Fruit fly (Drosophila melanogaster) whole organism, embryonic: ENCODE data around the gene defl.
A peak's percentile ranks its signal among the peaks of the same experiment; 100 is the strongest.

Experiments
- Ada2b ChIP-seq: fragments of 200-800 bp; sonication (Bioruptor generic); IDR thresholded peaks from 2 replicates; pipeline ENCODE4 v1.3.6; 2022; ENCODE audit warnings: missing biosample characterization, missing genetic modification characterization
- Asciz ChIP-seq: fragments of 200-800 bp; sonication (Bioruptor generic); optimal IDR thresholded peaks from 2 replicates; lab custom pipeline; 2017; ENCODE audit warnings: missing biosample characterization, mild to moderate bottlenecking, missing genetic modification characterization, missing genetic modification reagents
- B-H2 ChIP-seq: fragments of 200-800 bp; sonication (Bioruptor generic); optimal IDR thresholded peaks from 2 replicates; lab custom pipeline; 2018; ENCODE audit warnings: missing biosample characterization, mild to moderate bottlenecking, missing genetic modification characterization
- CG11398 ChIP-seq: fragments of 200-800 bp; sonication (Bioruptor generic); optimal IDR thresholded peaks from 2 replicates; lab custom pipeline; 2016; ENCODE audit warnings: missing biosample characterization, missing genetic modification characterization
- CG12219 ChIP-seq: fragments of 200-800 bp; sonication (Bioruptor generic); optimal IDR thresholded peaks from 3 replicates; lab custom pipeline; 2018; ENCODE audit warnings: missing biosample characterization, mild to moderate bottlenecking, missing genetic modification characterization
- CG12942 ChIP-seq: fragments of 200-800 bp; sonication (Bioruptor generic); optimal IDR thresholded peaks from 3 replicates; lab custom pipeline; 2016; ENCODE audit warnings: missing biosample characterization, missing genetic modification characterization
- CG13624 ChIP-seq: fragments of 200-800 bp; sonication (Bioruptor generic); optimal IDR thresholded peaks from 2 replicates; lab custom pipeline; 2016; ENCODE audit warnings: missing biosample characterization, missing genetic modification characterization
- CG14441 ChIP-seq: fragments of 200-800 bp; sonication (Bioruptor generic); IDR thresholded peaks from 2 replicates; pipeline ENCODE4 v1.3.6; 2022; ENCODE audit warnings: missing biosample characterization, missing genetic modification characterization
- CG14667 ChIP-seq: fragments of 200-800 bp; sonication (Bioruptor generic); IDR thresholded peaks from 2 replicates; pipeline ENCODE4 v1.3.6; 2022; ENCODE audit warnings: missing biosample characterization, missing genetic modification characterization
- CG15073 ChIP-seq: fragments of 200-800 bp; sonication (Bioruptor generic); optimal IDR thresholded peaks from 2 replicates; lab custom pipeline; 2016; ENCODE audit warnings: missing biosample characterization, missing genetic modification characterization
- CG2202 ChIP-seq: fragments of 200-800 bp; sonication (Bioruptor generic); optimal IDR thresholded peaks from 2 replicates; lab custom pipeline; 2018; ENCODE audit warnings: missing biosample characterization, mild to moderate bottlenecking, missing genetic modification characterization
- CG2678 ChIP-seq: fragments of 200-800 bp; sonication (Bioruptor generic); optimal IDR thresholded peaks from 3 replicates; lab custom pipeline; 2019; ENCODE audit warnings: missing biosample characterization, mild to moderate bottlenecking, missing genetic modification characterization, moderate library complexity
- CG2712 ChIP-seq: fragments of 200-800 bp; optimal IDR thresholded peaks from 3 replicates; lab custom pipeline; 2019; ENCODE audit warnings: missing biosample characterization, mild to moderate bottlenecking, missing genetic modification characterization, moderate library complexity
- CG30403 ChIP-seq: fragments of 200-800 bp; sonication (Bioruptor generic); optimal IDR thresholded peaks from 3 replicates; lab custom pipeline; 2016; ENCODE audit warnings: missing biosample characterization, missing genetic modification characterization
- CG4617 ChIP-seq: fragments of 200-800 bp; sonication (Bioruptor generic); optimal IDR thresholded peaks from 3 replicates; lab custom pipeline; 2016; ENCODE audit warnings: missing biosample characterization, missing genetic modification characterization, borderline replicate concordance
- CG6689 ChIP-seq: fragments of 200-800 bp; sonication (Bioruptor generic); IDR thresholded peaks from 2 replicates; pipeline ENCODE4 v1.3.6; 2022; ENCODE audit warnings: missing biosample characterization, missing genetic modification characterization
- CG7271 ChIP-seq: fragments of 200-800 bp; sonication (Bioruptor generic); optimal IDR thresholded peaks from 2 replicates; lab custom pipeline; 2018; ENCODE audit warnings: missing biosample characterization, mild to moderate bottlenecking, missing genetic modification characterization, moderate library complexity
- CG7839 ChIP-seq: fragments of 200-800 bp; sonication (Bioruptor generic); optimal IDR thresholded peaks from 3 replicates; lab custom pipeline; 2018; ENCODE audit warnings: missing biosample characterization, mild to moderate bottlenecking, missing genetic modification characterization, moderate library complexity
- CG7963 ChIP-seq: fragments of 200-800 bp; sonication (Bioruptor generic); IDR thresholded peaks from 3 replicates; pipeline ENCODE4 v1.3.6; 2022; ENCODE audit warnings: missing biosample characterization, missing genetic modification characterization; ENCODE audit not compliant: partially characterized antibody
- CG9876 ChIP-seq: fragments of 200-800 bp; sonication (Bioruptor generic); optimal IDR thresholded peaks from 2 replicates; lab custom pipeline; 2016; ENCODE audit warnings: missing biosample characterization, missing genetic modification characterization
- CrebB ChIP-seq: fragments of 200-800 bp; sonication (Bioruptor generic); optimal IDR thresholded peaks from 3 replicates; lab custom pipeline; 2018; ENCODE audit warnings: missing biosample characterization, mild to moderate bottlenecking, missing genetic modification characterization
- D19A ChIP-seq: fragments of 200-800 bp; optimal IDR thresholded peaks from 3 replicates; lab custom pipeline; 2019; ENCODE audit warnings: missing biosample characterization, mild to moderate bottlenecking, missing genetic modification characterization, moderate library complexity
- Dfd ChIP-seq, 2 experiments: fragments of >200 bp; optimal IDR thresholded peaks; 2 replicates each; lab custom pipeline; 2017; ENCODE audit warnings: missing biosample characterization in 2 of 2, missing genetic modification characterization in 2 of 2
- Fer2 ChIP-seq: fragments of 200-800 bp; sonication (Bioruptor generic); optimal IDR thresholded peaks from 2 replicates; lab custom pipeline; 2018; ENCODE audit warnings: missing biosample characterization, mild to moderate bottlenecking, missing genetic modification characterization, moderate library complexity
- Hr39 ChIP-seq: fragments of >200 bp; optimal IDR thresholded peaks from 2 replicates; lab custom pipeline; 2017
- Hr78 ChIP-seq, 2 experiments: fragments of 200-800 bp in 1 of 2; fragments of >200 bp in 1 of 2; sonication (Bioruptor generic) in 1 of 2; optimal IDR thresholded peaks; 2 replicates each; lab custom pipeline; 2017 to 2019; ENCODE audit warnings: missing biosample characterization in 2 of 2, missing genetic modification characterization in 2 of 2, mild to moderate bottlenecking in 1 of 2, moderate library complexity in 1 of 2
- MBD-R2 ChIP-seq: fragments of 200-800 bp; sonication (Bioruptor generic); IDR thresholded peaks from 2 replicates; pipeline ENCODE4 v1.3.6; 2022; ENCODE audit warnings: missing biosample characterization, missing genetic modification characterization
- Nf-YA ChIP-seq: fragments of 200-800 bp; sonication (Bioruptor generic); IDR thresholded peaks from 2 replicates; pipeline ENCODE4 v1.3.6; 2022; ENCODE audit warnings: missing biosample characterization, missing genetic modification characterization
- Opbp ChIP-seq: fragments of 200-800 bp; sonication (Bioruptor generic); IDR thresholded peaks from 3 replicates; pipeline ENCODE4 v1.3.6; 2022; ENCODE audit warnings: missing biosample characterization, missing genetic modification characterization; ENCODE audit not compliant: partially characterized antibody
- Rx ChIP-seq: fragments of 200-800 bp; sonication (Bioruptor generic); IDR thresholded peaks from 2 replicates; pipeline ENCODE4 v1.3.6; 2022; ENCODE audit warnings: missing biosample characterization, missing genetic modification characterization
- bab2 ChIP-seq: fragments of 200-800 bp; sonication (Bioruptor generic); optimal IDR thresholded peaks from 2 replicates; lab custom pipeline; 2016; ENCODE audit warnings: missing biosample characterization, missing genetic modification characterization
- br ChIP-seq: fragments of >200 bp; optimal IDR thresholded peaks from 2 replicates; lab custom pipeline; 2017
- btn ChIP-seq: fragments of 200-800 bp; sonication (Bioruptor generic); optimal IDR thresholded peaks from 2 replicates; lab custom pipeline; 2016; ENCODE audit warnings: missing biosample characterization, missing genetic modification characterization
- chm ChIP-seq: fragments of 200-800 bp; sonication (Bioruptor generic); IDR thresholded peaks from 2 replicates; pipeline ENCODE4 v1.3.6; 2022; ENCODE audit warnings: missing biosample characterization, missing genetic modification characterization
- ci ChIP-seq: fragments of 200-800 bp; sonication (Bioruptor generic); IDR thresholded peaks from 3 replicates; pipeline ENCODE4 v1.3.6; 2022; ENCODE audit warnings: missing biosample characterization, missing genetic modification characterization
- danr ChIP-seq: fragments of 200-800 bp; sonication (Bioruptor generic); IDR thresholded peaks from 2 replicates; pipeline ENCODE4 v1.3.6; 2022; ENCODE audit warnings: missing biosample characterization, missing genetic modification characterization
- dmrt11E ChIP-seq: fragments of 200-800 bp; sonication (Bioruptor generic); optimal IDR thresholded peaks from 3 replicates; lab custom pipeline; 2018; ENCODE audit warnings: missing biosample characterization, mild to moderate bottlenecking, missing genetic modification characterization, moderate library complexity
- gcm ChIP-seq: fragments of 200-800 bp; sonication (Bioruptor generic); optimal IDR thresholded peaks from 2 replicates; lab custom pipeline; 2019; ENCODE audit warnings: missing biosample characterization, mild to moderate bottlenecking, missing genetic modification characterization, moderate library complexity
- gfzf ChIP-seq: fragments of 200-800 bp; sonication (Bioruptor generic); optimal IDR thresholded peaks from 2 replicates; lab custom pipeline; 2016; ENCODE audit warnings: missing biosample characterization, mild to moderate bottlenecking, missing genetic modification characterization, moderate library complexity
- jumu ChIP-seq: fragments of 200-800 bp; sonication (Bioruptor generic); optimal IDR thresholded peaks from 3 replicates; lab custom pipeline; 2016; ENCODE audit warnings: missing biosample characterization, missing genetic modification characterization
- maf-S ChIP-seq: fragments of 200-800 bp; sonication (Bioruptor generic); optimal IDR thresholded peaks from 2 replicates; lab custom pipeline; 2016; ENCODE audit warnings: missing biosample characterization, missing genetic modification characterization
- nau ChIP-seq: fragments of 200-800 bp; sonication (Bioruptor generic); optimal IDR thresholded peaks from 3 replicates; lab custom pipeline; 2017; ENCODE audit warnings: missing biosample characterization, mild to moderate bottlenecking, missing genetic modification characterization, missing genetic modification reagents
- pan ChIP-seq, 4 experiments: fragments of >200 bp in 3 of 4; fragments of 200-800 bp in 1 of 4; sonication (Bioruptor generic) in 1 of 4; optimal IDR thresholded peaks in 3 of 4; IDR thresholded peaks in 1 of 4; 2 replicates each; pipeline versions ENCODE4 v1.3.6 to Lab custom; 2017 to 2022; ENCODE audit warnings: missing biosample characterization in 2 of 4, missing genetic modification characterization in 2 of 4, mixed read lengths in 1 of 4
- pb ChIP-seq: fragments of 200-800 bp; sonication (Bioruptor generic); optimal IDR thresholded peaks from 3 replicates; lab custom pipeline; 2016; ENCODE audit warnings: missing biosample characterization, missing genetic modification characterization
- pita ChIP-seq: fragments of 200-800 bp; sonication (Bioruptor generic); optimal IDR thresholded peaks from 2 replicates; lab custom pipeline; 2017; ENCODE audit warnings: missing biosample characterization, mild to moderate bottlenecking, missing genetic modification characterization
- ranshi ChIP-seq: fragments of 200-800 bp; sonication (Bioruptor generic); IDR thresholded peaks from 2 replicates; pipeline ENCODE4 v1.3.6; 2022; ENCODE audit warnings: missing biosample characterization, missing genetic modification characterization
- run ChIP-seq: fragments of 200-800 bp; sonication (Bioruptor generic); optimal IDR thresholded peaks from 3 replicates; lab custom pipeline; 2018; ENCODE audit warnings: missing biosample characterization, mild to moderate bottlenecking, missing genetic modification characterization
- sens ChIP-seq: fragments of 200-800 bp; sonication (Bioruptor generic); peaks from one replicate; lab custom pipeline; 2016; ENCODE audit warnings: missing biosample characterization, missing genetic modification characterization
- stc ChIP-seq: fragments of 200-800 bp; sonication (Bioruptor generic); IDR thresholded peaks from 2 replicates; pipeline ENCODE4 v1.3.6; 2022; ENCODE audit warnings: missing biosample characterization, missing genetic modification characterization
- sug ChIP-seq: fragments of 200-800 bp; optimal IDR thresholded peaks from 2 replicates; lab custom pipeline; 2019; ENCODE audit warnings: missing biosample characterization, mild to moderate bottlenecking, missing genetic modification characterization, moderate library complexity
- tx ChIP-seq: fragments of 200-800 bp; sonication (Bioruptor generic); optimal IDR thresholded peaks from 2 replicates; lab custom pipeline; 2016; ENCODE audit warnings: missing biosample characterization, missing genetic modification characterization

defl gene

DNA sequence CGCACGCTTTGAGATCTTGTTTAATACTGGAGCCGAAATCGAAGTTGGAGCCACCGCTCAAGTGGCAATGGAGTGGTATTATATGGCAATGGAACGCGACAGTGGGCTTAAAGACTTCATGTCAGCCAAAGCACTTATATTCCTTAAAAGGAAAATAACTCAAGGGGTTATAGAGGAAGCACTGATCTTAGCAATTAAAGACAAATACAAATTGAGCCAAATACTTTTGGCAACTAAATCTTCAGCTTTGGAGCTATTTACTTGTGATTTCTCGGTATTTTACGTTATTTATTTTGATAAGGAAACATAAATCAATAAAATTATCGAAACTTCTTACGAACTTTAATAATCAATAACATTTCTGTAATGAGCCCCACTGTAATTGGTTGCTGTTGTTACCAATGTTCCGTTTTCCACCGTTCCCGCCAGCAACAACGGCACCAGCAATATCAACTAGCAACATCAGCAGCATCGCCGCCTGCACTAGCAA is 20.9 kb downstream of the defl start (continued):
- peak; percentile 49 for TF ChIP-seq bab2
- no peak for TF ChIP-seq pita (GFP tag; lab: Kevin White, UChicago)
- peak; percentile 77 for TF ChIP-seq Rx (GFP tag; lab: Robert Waterston, UW)
- peak; percentile 55 for TF ChIP-seq sug
- peak; percentile 87 for TF ChIP-seq CG2678 (tag; lab: Kevin White, UChicago)
- TF ChIP-seq Opbp (GFP tag; lab: Robert Waterston, UW) = no peak
- TF ChIP-seq Fer2 (tag; lab: Kevin White, UChicago) = peak; percentile 25
- no peak for TF ChIP-seq CG7271
- TF ChIP-seq CG7963 (GFP tag; lab: Robert Waterston, UW) = no peak
- TF ChIP-seq sens (GFP tag; lab: Kevin White, UChicago) = peak; percentile 96
- TF ChIP-seq danr (GFP tag; lab: Robert Waterston, UW) = peak; percentile 88
- peak; percentile 93 for TF ChIP-seq nau
- peak; percentile 92 for TF ChIP-seq D19A (tag; lab: Kevin White, UChicago)
- peak; percentile 82 for TF ChIP-seq CG14667
- TF ChIP-seq CG14441 = peak; percentile 84
- TF ChIP-seq stc = peak; percentile 87
- peak; percentile 62 for TF ChIP-seq CG12219 (GFP tag; lab: Kevin White, UChicago)
- TF ChIP-seq Dfd (GFP tag; optimal IDR thresholded peaks at IDR 0.05; lab: Kevin White, UChicago) = no peak
- peak; percentile 13 for TF ChIP-seq B-H2 (GFP tag; lab: Kevin White, UChicago)
- TF ChIP-seq CG4617 (GFP tag; lab: Kevin White, UChicago) = no peak
- peak; percentile 95 for TF ChIP-seq CG2712 (tag; lab: Kevin White, UChicago)
- peak; percentile 74 for TF ChIP-seq ci
- TF ChIP-seq Ada2b (GFP tag; lab: Robert Waterston, UW) = peak; percentile 91
- TF ChIP-seq maf-S (GFP tag; lab: Kevin White, UChicago) = peak; percentile 80
- TF ChIP-seq CG13624 (GFP tag; lab: Kevin White, UChicago) = peak; percentile 72
- TF ChIP-seq CG11398 (GFP tag; lab: Kevin White, UChicago) = no peak
- peak; percentile 77 for TF ChIP-seq btn (GFP tag; lab: Kevin White, UChicago)
- peak; percentile 52 for TF ChIP-seq tx
- 0 out of 2 replicates have a peak, but pooled peaks have one; percentile 18 for TF ChIP-seq chm (GFP tag; lab: Robert Waterston, UW)
- peak; percentile 77 for TF ChIP-seq dmrt11E
- peak; percentile 75 for TF ChIP-seq jumu (GFP tag; lab: Kevin White, UChicago)
- TF ChIP-seq ranshi = peak; percentile 79
- no peak for TF ChIP-seq Hr39
- peak; percentile 92 for TF ChIP-seq pb (GFP tag; lab: Kevin White, UChicago)
- TF ChIP-seq CG30403 = peak; percentile 91
- TF ChIP-seq MBD-R2 (GFP tag; lab: Robert Waterston, UW) = peak; percentile 38; the same call in 1 of the 2 replicates
- TF ChIP-seq CG12942 (GFP tag; lab: Kevin White, UChicago) = peak; percentile 47
- peak; percentile 22 for TF ChIP-seq CG9876
- TF ChIP-seq run (tag; lab: Kevin White, UChicago) = peak; percentile 78
- TF ChIP-seq CrebB (tag; lab: Kevin White, UChicago) = peak; percentile 34
- no peak for TF ChIP-seq br
- no peak for TF ChIP-seq CG15073 (GFP tag; lab: Kevin White, UChicago)
- TF ChIP-seq CG7839 (tag; lab: Kevin White, UChicago) = peak; percentile 83
- TF ChIP-seq Nf-YA (GFP tag; lab: Robert Waterston, UW) = peak; percentile 77
- peak; percentile 95 for TF ChIP-seq CG6689 (GFP tag; lab: Robert Waterston, UW)
- TF ChIP-seq pan (optimal IDR thresholded peaks at IDR 0.05; lab: Kevin White, UChicago) = no peak
- peak in 1 of 2 experiments; percentile 89 for TF ChIP-seq pan (GFP tag; optimal IDR thresholded peaks at IDR 0.05 in 1 of 2, IDR thresholded peaks at IDR 0.05 in 1 of 2)
- peak; percentile 88 for TF ChIP-seq Asciz (GFP tag; lab: Kevin White, UChicago)
- peak; percentile 80 for TF ChIP-seq gcm (GFP tag; lab: Kevin White, UChicago)
- no peak for TF ChIP-seq gfzf (GFP tag; lab: Kevin White, UChicago)
- TF ChIP-seq CG2202 = peak; percentile 21
- peak in 1 of 2 experiments; percentile 79 for TF ChIP-seq Hr78 (GFP tag; optimal IDR thresholded peaks at IDR 0.05; lab: Kevin White, UChicago)
